Worm (Caenorhabditis elegans) whole organism, midembryonic: ENCODE measurements around the gene W03F8.6.

Experiments
- cog-1 ChIP-seq: sonication (generic microtip); optimal IDR thresholded peaks from 2 replicates; lab custom pipeline; 2016; ENCODE audit warnings: missing genetic modification characterization, missing compliant biosample characterization
- flt-1 ChIP-seq: fragments of 200-800 bp; sonication (Bioruptor generic); IDR thresholded peaks from 2 replicates; pipeline ENCODE4 v1.3.6; 2022; ENCODE audit warnings: missing genetic modification characterization, missing compliant biosample characterization
- klf-2 ChIP-seq: fragments of 200-800 bp; sonication (Bioruptor generic); conservative IDR thresholded peaks from 2 replicates; pipeline ENCODE4 v1.3.6; 2022; ENCODE audit warnings: missing genetic modification reagents, missing genetic modification characterization, missing compliant biosample characterization
- med-1 ChIP-seq: sonication (generic microtip); optimal IDR thresholded peaks from 2 replicates; lab custom pipeline; 2017; ENCODE audit warnings: missing genetic modification characterization, mild to moderate bottlenecking, missing compliant biosample characterization, antibody characterized with exemption, missing genetic modification reagents; ENCODE audit not compliant: insufficient read depth
- ref-1 ChIP-seq: fragments of 200-800 bp; sonication (Bioruptor generic); conservative IDR thresholded peaks from 2 replicates; pipeline ENCODE4 v1.3.6; 2022; ENCODE audit warnings: missing genetic modification reagents, missing genetic modification characterization, missing compliant biosample characterization
- tab-1 ChIP-seq: fragments of 200-800 bp; sonication (Bioruptor generic); IDR thresholded peaks from 2 replicates; pipeline ENCODE4 v1.3.6; 2022; ENCODE audit warnings: missing genetic modification characterization, missing compliant biosample characterization
- ztf-23 ChIP-seq: fragments of 200-800 bp; sonication (Bioruptor generic); IDR thresholded peaks from 2 replicates; pipeline ENCODE4 v1.3.6; 2022; ENCODE audit warnings: missing genetic modification reagents, missing genetic modification characterization, missing compliant biosample characterization
- ztf-29 ChIP-seq: fragments of 200-800 bp; sonication (Bioruptor generic); IDR thresholded peaks from 2 replicates; pipeline ENCODE4 v1.3.6; 2022; ENCODE audit warnings: missing genetic modification reagents, missing genetic modification characterization, missing compliant biosample characterization

DNA sequence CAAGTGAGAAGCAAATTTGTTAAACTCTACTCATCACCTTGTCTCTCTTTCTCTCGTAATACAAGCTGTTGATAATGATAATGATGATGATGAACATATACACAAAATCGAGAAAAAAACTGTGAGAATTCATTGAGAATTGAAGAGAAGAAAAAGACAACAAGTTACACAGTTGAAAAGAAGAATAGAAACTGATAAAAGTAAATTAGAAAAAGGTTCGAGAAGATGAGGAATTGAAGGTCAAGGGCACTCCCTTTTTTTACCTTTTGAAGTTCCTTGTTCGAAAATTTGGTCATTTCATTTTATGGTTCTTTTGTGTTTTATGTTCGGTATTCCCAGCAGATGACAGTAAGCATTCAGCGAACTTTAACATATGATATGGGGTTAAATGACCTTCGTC, 30.0 kb upstream of the W03F8.6 start:
- TF ChIP-seq tab-1 (GFP tag; lab: Robert Waterston, UW) (no peak), flt-1 (GFP tag; lab: Robert Waterston, UW) (no peak), klf-2 (GFP tag; lab: Robert Waterston, UW) (no peak), ref-1 (GFP tag; lab: Robert Waterston, UW) (no peak), ztf-23 (no peak), cog-1 (no peak), med-1 (GFP tag; lab: Kevin White, UChicago) (no peak), ztf-29 (GFP tag; lab: Robert Waterston, UW) (no peak)
